Fruit fly (Drosophila melanogaster): Measurements from ENCODE around the gene CG46460.

- TF ChIP-seq CG7045 (GFP tag; optimal IDR thresholded peaks at IDR 0.05) (no peak), CG11617 (GFP tag; optimal IDR thresholded peaks at IDR 0.05) (no peak), CG7101 (tag; optimal IDR thresholded peaks at IDR 0.05) (no peak), CG12768 (GFP tag; optimal IDR thresholded peaks at IDR 0.05) (no peak), Crg-1 (GFP tag; optimal IDR thresholded peaks at IDR 0.05) (no peak), pad (GFP tag; optimal IDR thresholded peaks at IDR 0.05) (no peak), cic (GFP tag; optimal IDR thresholded peaks at IDR 0.05) (peak; percentile 74), CG14711 (tag; optimal IDR thresholded peaks at IDR 0.05) (no peak)
Observed at dm6 chr3L:4185259-4185658, 41.8 kb downstream of the CG46460 start.
